Fruit fly (Drosophila melanogaster) whole organism, pupa: ENCODE measurements around the gene Dbp21E2.

Experiments used
- CG12605 ChIP-seq: fragments of 200-800 bp; sonication (Bioruptor generic); IDR thresholded peaks from 2 replicates; pipeline ENCODE4 v1.3.6; 2022; ENCODE audit warnings: missing biosample characterization, missing genetic modification characterization
- CG17806 ChIP-seq: fragments of 200-800 bp; sonication (Bioruptor generic); optimal IDR thresholded peaks from 2 replicates; lab custom pipeline; 2018; ENCODE audit warnings: missing biosample characterization, mild to moderate bottlenecking, missing genetic modification characterization, moderate library complexity
- CG32121 ChIP-seq: fragments of 200-800 bp; sonication (Bioruptor generic); IDR thresholded peaks from 2 replicates; pipeline ENCODE4 v1.3.6; 2022; ENCODE audit warnings: missing biosample characterization, missing genetic modification characterization
- CG34367 ChIP-seq: fragments of 200-800 bp; sonication (Bioruptor generic); optimal IDR thresholded peaks from 2 replicates; lab custom pipeline; 2018; ENCODE audit warnings: missing biosample characterization, mild to moderate bottlenecking, missing genetic modification characterization
- CG9948 ChIP-seq: fragments of 200-800 bp; sonication (Bioruptor generic); optimal IDR thresholded peaks from 2 replicates; lab custom pipeline; 2018; ENCODE audit warnings: missing biosample characterization, mild to moderate bottlenecking, missing genetic modification characterization, moderate library complexity
- Pif1B ChIP-seq: fragments of 200-800 bp; sonication (Bioruptor generic); optimal IDR thresholded peaks from 3 replicates; lab custom pipeline; 2016; ENCODE audit warnings: missing biosample characterization, missing genetic modification characterization
- fd96Ca ChIP-seq: fragments of 200-800 bp; sonication (Bioruptor generic); IDR thresholded peaks from 3 replicates; pipeline ENCODE4 v1.3.6; 2022; ENCODE audit warnings: missing biosample characterization, missing genetic modification characterization

DNA sequence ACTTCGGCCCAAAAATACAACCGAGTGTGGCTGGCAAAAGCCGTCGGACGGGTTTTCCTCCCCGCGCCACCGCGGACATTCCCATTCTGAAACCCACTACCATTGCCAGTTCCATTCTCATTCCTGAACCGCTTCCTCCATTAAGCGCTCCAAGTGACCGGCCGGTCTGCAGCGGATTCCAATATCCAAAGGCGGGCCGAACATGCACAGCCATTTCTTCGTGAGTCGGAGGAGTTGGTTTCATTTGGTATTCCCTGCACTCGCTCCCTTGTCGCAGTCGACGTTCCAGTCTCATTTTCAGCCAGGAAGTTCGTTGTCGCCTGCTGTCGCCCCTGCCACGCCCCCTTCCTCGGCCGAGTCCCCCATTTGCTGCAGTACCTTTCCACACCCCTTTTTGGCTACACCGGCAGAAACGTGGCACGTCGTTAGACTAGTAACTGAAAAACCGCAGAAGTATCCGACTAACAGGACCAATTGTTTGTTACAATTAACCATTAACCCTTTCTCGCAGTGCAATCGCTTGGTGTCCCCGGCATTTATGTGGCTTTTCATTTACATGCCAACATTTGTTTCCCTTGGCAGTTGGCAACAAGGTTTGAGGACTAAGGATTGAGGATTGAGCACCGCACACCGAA, 36.7 kb downstream of the Dbp21E2 start:
- TF ChIP-seq CG34367 (tag; lab: Kevin White, UChicago): peak; percentile 54
- peak; percentile 46; the same call in 1 of the 3 replicates for TF ChIP-seq fd96Ca (GFP tag; lab: Robert Waterston, UW)
- TF ChIP-seq CG9948: peak; percentile 63
- peak; percentile 42 for TF ChIP-seq CG12605 (GFP tag; lab: Robert Waterston, UW)
- peak; percentile 71 for TF ChIP-seq CG17806 (tag; lab: Kevin White, UChicago)
- TF ChIP-seq CG32121 (GFP tag; lab: Robert Waterston, UW): no peak; the same call in 1 of the 2 replicates
- peak; percentile 75 for TF ChIP-seq Pif1B (GFP tag; lab: Kevin White, UChicago)
